Fruit fly (Drosophila melanogaster): ENCODE data around the gene Srp72.
A peak's percentile ranks its signal among the peaks of the same experiment; 100 is the strongest.

The Srp72 gene

DNA sequence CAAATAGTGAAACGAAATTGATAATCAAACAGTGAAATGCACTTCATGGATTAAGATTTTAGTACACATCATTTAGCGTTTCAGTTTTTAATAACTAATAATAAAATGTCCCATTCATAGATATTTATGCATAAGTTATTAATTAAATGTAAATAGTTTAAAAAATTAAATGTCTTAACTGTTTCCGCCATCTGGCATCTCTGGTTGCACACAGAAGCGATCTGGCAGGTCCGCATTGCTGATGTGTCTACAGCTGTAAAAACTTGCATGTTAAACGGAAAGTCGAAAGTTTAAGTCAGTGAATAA is at the start of gene Srp72:
Gene Srp72 (plus strand): TSS at position 232 of the 306 bp plus-strand sequence.
- TF ChIP-seq CTCF (optimal IDR thresholded peaks at IDR 0.05) (no peak), CG8478 (optimal IDR thresholded peaks at IDR 0.05) (no peak)

dm6 chr3R:20542283-20543144 is 46.0 kb upstream of the Srp72 start:
- TF ChIP-seq CG8478 (optimal IDR thresholded peaks at IDR 0.05) (no peak), CTCF (optimal IDR thresholded peaks at IDR 0.05) (no peak)

DNA sequence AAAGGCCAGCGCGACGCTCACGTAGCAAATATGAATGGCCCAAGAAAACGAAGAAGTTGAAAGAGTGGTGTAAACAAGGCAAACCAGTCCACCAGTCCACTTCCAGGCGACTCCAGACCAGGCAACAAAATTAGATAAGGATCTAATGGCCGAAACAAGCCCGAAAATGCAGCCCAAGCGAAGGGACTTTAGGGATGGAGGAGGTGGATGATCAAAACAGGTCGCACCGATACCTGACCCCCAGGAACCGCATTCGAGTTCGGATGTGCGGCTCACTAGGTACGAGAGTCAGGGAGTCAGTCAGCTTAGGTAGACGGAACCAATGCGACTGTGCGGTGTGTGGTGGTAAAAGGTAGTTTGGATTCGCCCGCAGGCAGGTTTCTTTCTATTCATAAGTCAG is 45.3 kb upstream of the Srp72 start:
- TF ChIP-seq CTCF (optimal IDR thresholded peaks at IDR 0.05) (no peak), CG8478 (optimal IDR thresholded peaks at IDR 0.05) (no peak)

- TF ChIP-seq CTCF (optimal IDR thresholded peaks at IDR 0.05) (no peak), CG8478 (optimal IDR thresholded peaks at IDR 0.05) (no peak)
Observed at dm6 chr3R:20543719-20544118, 44.8 kb upstream of the Srp72 start.

DNA sequence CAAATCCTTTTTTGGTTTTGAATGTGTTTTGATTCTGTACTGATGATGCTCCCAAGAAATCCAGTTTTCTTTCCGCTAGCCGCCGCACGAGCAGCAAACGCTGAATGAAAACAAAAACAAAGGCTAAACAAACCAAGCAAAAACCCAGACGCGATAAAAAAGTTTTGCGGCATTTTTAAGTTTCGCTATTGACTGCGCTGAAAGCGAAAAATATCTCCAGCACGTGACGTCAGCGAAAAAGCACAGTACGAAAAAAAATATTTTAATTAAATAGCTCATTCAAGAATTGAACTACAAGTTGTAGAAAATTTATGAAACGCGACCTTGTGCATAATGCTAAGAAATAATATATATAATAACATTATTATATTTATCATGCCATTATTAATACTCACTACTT is 43.6 kb upstream of the Srp72 start:
- TF ChIP-seq CG8478 (optimal IDR thresholded peaks at IDR 0.05), result no peak
- TF ChIP-seq CTCF (optimal IDR thresholded peaks at IDR 0.05), result no peak

dm6 chr3R:20545678-20546077 is 42.8 kb upstream of the Srp72 start:
- TF ChIP-seq CTCF (optimal IDR thresholded peaks at IDR 0.05), result no peak
- TF ChIP-seq CG8478 (optimal IDR thresholded peaks at IDR 0.05), result no peak

DNA sequence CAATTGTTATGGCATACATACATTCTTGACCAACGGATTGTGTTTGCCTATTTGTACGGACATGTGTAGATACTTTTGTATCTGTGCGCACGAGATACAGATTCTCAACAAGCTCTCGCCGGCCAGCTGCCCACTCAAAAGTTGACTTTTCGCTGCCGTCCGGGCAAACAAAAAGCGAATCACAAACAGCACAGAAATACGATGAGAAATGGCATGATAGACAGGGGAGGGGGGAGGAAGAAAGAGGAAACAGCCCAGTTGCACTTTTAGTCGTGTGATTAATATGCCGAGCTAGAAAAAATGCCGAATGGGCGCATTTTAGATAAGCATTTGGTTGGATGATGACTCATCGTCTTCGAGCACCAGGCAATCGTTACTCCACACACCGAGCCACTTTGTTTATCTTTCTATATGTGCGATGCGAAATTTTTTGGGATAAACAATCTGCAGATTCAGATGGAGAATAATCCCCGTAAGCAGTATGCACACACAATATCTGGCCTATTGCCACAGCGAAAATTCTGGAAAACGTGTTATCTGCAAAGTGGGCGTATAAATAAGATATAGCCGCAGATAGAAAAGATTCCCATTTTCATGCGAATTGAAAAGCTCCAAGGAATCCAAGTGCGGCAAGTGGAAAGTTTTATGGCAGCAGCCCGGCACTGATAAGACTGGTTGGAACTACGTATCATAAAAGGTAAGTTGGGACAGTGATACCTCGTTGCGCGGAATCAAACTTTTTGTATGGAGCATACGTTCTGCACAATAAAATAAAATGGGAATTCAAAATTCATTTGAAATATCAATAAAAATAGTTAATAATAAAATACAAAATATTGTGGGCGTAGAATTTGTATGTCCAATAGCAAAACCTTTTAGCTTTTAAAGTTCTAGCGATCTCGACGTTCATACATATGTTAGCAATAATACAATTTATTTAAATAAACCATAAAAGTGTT is 41.6 kb upstream of the Srp72 start:
- TF ChIP-seq CTCF (optimal IDR thresholded peaks at IDR 0.05) (no peak), CG8478 (optimal IDR thresholded peaks at IDR 0.05) (no peak)

DNA sequence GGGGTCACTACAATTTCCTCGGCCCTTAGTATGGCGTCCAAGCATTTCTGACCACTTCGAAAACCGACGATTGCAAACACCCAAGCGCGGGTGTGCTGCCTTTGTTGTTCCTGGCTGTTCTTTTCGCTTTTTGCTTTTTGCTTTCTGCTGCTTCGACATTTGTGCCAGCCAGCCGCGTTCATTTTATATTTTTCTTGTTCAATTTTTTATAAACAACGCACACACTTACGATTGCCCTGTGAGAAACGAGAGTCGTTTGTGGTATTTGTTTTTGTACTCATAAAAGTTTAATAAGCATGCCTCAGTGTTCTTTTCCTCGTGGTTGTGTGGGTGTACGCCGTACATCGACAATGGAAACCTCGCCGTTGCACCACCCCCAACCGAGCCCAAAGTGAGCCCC is 40.8 kb upstream of the Srp72 start:
- TF ChIP-seq CG8478 (optimal IDR thresholded peaks at IDR 0.05), result no peak

dm6 chr3R:20548255-20548654 is 40.3 kb upstream of the Srp72 start:
- TF ChIP-seq CG8478 (optimal IDR thresholded peaks at IDR 0.05), result no peak
- no peak for TF ChIP-seq CTCF (optimal IDR thresholded peaks at IDR 0.05)

- no peak for TF ChIP-seq CTCF (optimal IDR thresholded peaks at IDR 0.05)
- TF ChIP-seq CG8478 (optimal IDR thresholded peaks at IDR 0.05), result no peak
Observed at dm6 chr3R:20549017-20549854, 39.3 kb upstream of the Srp72 start.

DNA sequence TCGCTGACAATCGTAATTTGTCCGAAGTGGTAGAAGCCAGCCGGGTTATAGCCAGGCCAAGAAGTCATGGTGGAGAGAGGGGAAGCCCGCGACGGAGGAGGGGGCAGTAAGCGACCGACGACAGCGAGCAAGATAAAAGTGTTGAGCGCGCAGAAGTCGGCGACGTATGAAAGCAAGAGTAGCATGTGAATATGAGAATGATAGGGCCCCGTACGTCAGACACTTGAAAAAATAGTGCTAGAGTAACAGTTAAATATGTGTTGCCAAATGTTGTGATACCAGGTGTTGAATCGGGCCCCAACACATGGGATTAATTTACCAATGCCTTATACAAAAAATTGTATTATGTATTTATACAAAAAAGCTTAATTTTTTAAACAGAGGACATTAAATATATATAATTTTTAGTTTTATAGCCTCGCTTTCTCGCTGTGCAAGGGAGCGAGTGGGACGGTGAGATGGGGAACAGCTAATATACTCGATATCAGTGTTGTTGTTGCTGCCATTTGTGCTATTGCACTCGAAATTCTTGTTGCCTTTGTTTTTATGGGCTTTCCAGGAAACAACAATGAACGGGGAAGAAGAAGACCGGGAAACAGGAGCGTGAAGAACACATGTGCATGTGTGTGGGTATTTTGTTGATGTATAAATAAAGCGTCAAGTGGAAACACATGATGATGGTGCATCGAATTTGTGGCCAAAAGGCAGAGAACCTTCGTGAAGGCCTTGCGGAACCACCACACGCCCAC is 38.5 kb upstream of the Srp72 start:
- no peak for TF ChIP-seq CG8478 (optimal IDR thresholded peaks at IDR 0.05)
- no peak for TF ChIP-seq CTCF (optimal IDR thresholded peaks at IDR 0.05)

dm6 chr3R:20550632-20551486 is 37.7 kb upstream of the Srp72 start:
- TF ChIP-seq CG8478 (optimal IDR thresholded peaks at IDR 0.05) (no peak), CTCF (optimal IDR thresholded peaks at IDR 0.05) (peak in 1 of 2 experiments; percentile 19)

dm6 chr3R:20551487-20552079 is 36.9 kb upstream of the Srp72 start:
- TF ChIP-seq CTCF (optimal IDR thresholded peaks at IDR 0.05) (no peak), CG8478 (optimal IDR thresholded peaks at IDR 0.05) (no peak)
